Fruit fly (Drosophila melanogaster): ENCODE measurements around the gene CG44001.

Gene CG44001

DNA sequence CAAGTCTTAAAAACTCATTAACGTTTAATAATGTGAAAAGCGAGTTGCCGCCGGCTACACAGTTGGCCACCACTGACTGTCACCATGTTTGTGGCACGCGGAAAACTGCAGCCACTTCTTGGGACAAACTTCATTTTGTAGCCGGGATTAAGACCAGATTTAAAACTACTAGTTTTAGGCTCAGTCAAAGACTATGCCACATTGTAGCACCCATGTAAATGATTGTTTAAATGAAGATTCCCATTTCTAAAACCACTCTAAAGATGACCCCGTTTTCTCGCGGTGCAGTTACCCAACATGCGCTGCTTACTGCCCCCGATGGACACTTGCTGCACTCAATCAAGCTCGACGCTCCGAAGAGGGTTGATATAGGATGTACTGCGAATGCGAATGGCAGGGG is 47.3 kb downstream of the CG44001 start (continued):
- TF ChIP-seq net (GFP tag; optimal IDR thresholded peaks at IDR 0.05) (peak; percentile 26), CG32006 (GFP tag; optimal IDR thresholded peaks at IDR 0.05) (peak; percentile 77), CG10669 (GFP tag; optimal IDR thresholded peaks at IDR 0.05) (peak; percentile 40), CG8319 (GFP tag; optimal IDR thresholded peaks at IDR 0.05) (no peak), CG15336 (GFP tag; IDR thresholded peaks at IDR 0.05) (peak; percentile 64), Sox14 (GFP tag; optimal IDR thresholded peaks at IDR 0.05) (peak; percentile 17), eg (GFP tag; IDR thresholded peaks at IDR 0.05) (peak; percentile 70; the same call in 2 of the 3 replicates), CG6163 (GFP tag; IDR thresholded peaks at IDR 0.05) (0 out of 3 replicates have a peak, but pooled peaks have one; percentile 32), CG31627 (GFP tag; optimal IDR thresholded peaks at IDR 0.05) (no peak), CG8632 (GFP tag; optimal IDR thresholded peaks at IDR 0.05) (peak; percentile 35), fkh (GFP tag; optimal IDR thresholded peaks at IDR 0.05) (no peak), CG9139 (GFP tag; optimal IDR thresholded peaks at IDR 0.05) (no peak), CG34406 (GFP tag; optimal IDR thresholded peaks at IDR 0.05) (no peak), salr (GFP tag; optimal IDR thresholded peaks at IDR 0.05) (peak in 1 of 2 experiments; percentile 46), lz (GFP tag; optimal IDR thresholded peaks at IDR 0.05) (peak; percentile 2), Lpt (GFP tag; optimal IDR thresholded peaks at IDR 0.05) (no peak), CG3032 (tag; optimal IDR thresholded peaks at IDR 0.05) (peak; percentile 41), ss (GFP tag; optimal IDR thresholded peaks at IDR 0.05) (no peak), CG8119 (GFP tag; IDR thresholded peaks at IDR 0.05) (peak; percentile 65), cyc (GFP tag; optimal IDR thresholded peaks at IDR 0.05) (no peak), CG6276 (GFP tag; optimal IDR thresholded peaks at IDR 0.05) (peak; percentile 24), achi (GFP tag; optimal IDR thresholded peaks at IDR 0.05) (peak; percentile 43), CG16779 (tag; optimal IDR thresholded peaks at IDR 0.05) (peak; percentile 18), CG6808 (GFP tag; optimal IDR thresholded peaks at IDR 0.05) (no peak), Eip75B (GFP tag; optimal IDR thresholded peaks at IDR 0.05) (peak; percentile 27), CG4318 (GFP tag; optimal IDR thresholded peaks at IDR 0.05) (no peak), CG11902 (GFP tag; optimal IDR thresholded peaks at IDR 0.05) (no peak), topi (GFP tag; optimal IDR thresholded peaks at IDR 0.05) (peak; percentile 12), Ets96B (tag; optimal IDR thresholded peaks at IDR 0.05) (no peak), Eip78C (GFP tag) (peak; percentile 72), CG7368 (GFP tag; optimal IDR thresholded peaks at IDR 0.05) (no peak), dsx (GFP tag; optimal IDR thresholded peaks at IDR 0.05; ENCODE audit: poor library complexity, severe bottlenecking) (no peak), CG10631 (GFP tag; optimal IDR thresholded peaks at IDR 0.05) (peak; percentile 39), esn (GFP tag; optimal IDR thresholded peaks at IDR 0.05) (peak; percentile 21), Sox15 (GFP tag; optimal IDR thresholded peaks at IDR 0.05) (no peak), fd85E (GFP tag; optimal IDR thresholded peaks at IDR 0.05) (no peak)

DNA sequence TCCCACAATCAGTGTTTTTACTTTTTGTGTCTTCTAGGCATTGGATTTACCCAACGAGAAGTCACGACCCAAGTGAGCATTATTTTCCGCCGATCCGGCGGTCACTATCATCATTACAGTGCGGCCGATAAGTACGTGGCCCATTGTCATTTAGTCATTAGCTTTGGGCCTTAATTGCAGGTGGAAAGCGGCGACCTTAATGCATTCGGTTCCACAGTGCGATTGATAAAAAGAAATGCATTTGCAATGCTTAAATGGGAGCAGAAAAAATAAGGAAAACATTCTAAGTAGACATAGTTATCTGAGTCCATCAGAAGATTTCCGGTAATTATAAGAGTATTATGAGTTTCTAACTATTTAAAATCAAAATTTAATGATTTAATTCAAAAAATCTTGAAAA is 49.1 kb downstream of the CG44001 start:
- TF ChIP-seq CG8119 (GFP tag; IDR thresholded peaks at IDR 0.05): no peak
- TF ChIP-seq dsx (GFP tag; optimal IDR thresholded peaks at IDR 0.05; ENCODE audit: poor library complexity, severe bottlenecking): no peak
- TF ChIP-seq CG6854 (GFP tag; optimal IDR thresholded peaks at IDR 0.05): no peak
- peak; percentile 39 for TF ChIP-seq Met (GFP tag; optimal IDR thresholded peaks at IDR 0.05)
- peak; percentile 29 for TF ChIP-seq CG6808 (GFP tag; optimal IDR thresholded peaks at IDR 0.05)
- TF ChIP-seq CG11294 (GFP tag; IDR thresholded peaks at IDR 0.05): no peak
- TF ChIP-seq topi (GFP tag; optimal IDR thresholded peaks at IDR 0.05): no peak
- TF ChIP-seq CG10669 (GFP tag; optimal IDR thresholded peaks at IDR 0.05): peak; percentile 30
- TF ChIP-seq CG3032 (tag; optimal IDR thresholded peaks at IDR 0.05): peak; percentile 3
- TF ChIP-seq acj6 (GFP tag; optimal IDR thresholded peaks at IDR 0.05): peak; percentile 8
- TF ChIP-seq CG7368 (GFP tag; optimal IDR thresholded peaks at IDR 0.05): no peak
- TF ChIP-seq vri (GFP tag; optimal IDR thresholded peaks at IDR 0.05): no peak
- no peak for TF ChIP-seq dac (GFP tag; optimal IDR thresholded peaks at IDR 0.05)
- no peak for TF ChIP-seq cyc (GFP tag; optimal IDR thresholded peaks at IDR 0.05)
- no peak for TF ChIP-seq CG6276 (GFP tag; optimal IDR thresholded peaks at IDR 0.05)
- no peak for TF ChIP-seq CG6792 (GFP tag; optimal IDR thresholded peaks at IDR 0.05)
- TF ChIP-seq CG31627 (GFP tag; optimal IDR thresholded peaks at IDR 0.05): peak; percentile 26
- TF ChIP-seq Gug (GFP tag; IDR thresholded peaks at IDR 0.05): no peak
- TF ChIP-seq Eip78C (GFP tag): peak; percentile 68
- no peak for TF ChIP-seq net (GFP tag; optimal IDR thresholded peaks at IDR 0.05)
- TF ChIP-seq Ets96B (tag; optimal IDR thresholded peaks at IDR 0.05): peak; percentile 12
- no peak for TF ChIP-seq CG8319 (GFP tag; optimal IDR thresholded peaks at IDR 0.05)
- TF ChIP-seq fd59A (GFP tag; optimal IDR thresholded peaks at IDR 0.05): peak; percentile 14
- no peak for TF ChIP-seq Eip93F (GFP tag; optimal IDR thresholded peaks at IDR 0.05)
- no peak for TF ChIP-seq ss (GFP tag; optimal IDR thresholded peaks at IDR 0.05)
- TF ChIP-seq Hr39 (GFP tag; optimal IDR thresholded peaks at IDR 0.05): peak; percentile 39
- peak; percentile 20 for TF ChIP-seq Hr4 (GFP tag; optimal IDR thresholded peaks at IDR 0.05)
- TF ChIP-seq CG3919 (GFP tag; optimal IDR thresholded peaks at IDR 0.05): no peak
- no peak for TF ChIP-seq CG8632 (GFP tag; optimal IDR thresholded peaks at IDR 0.05)
- TF ChIP-seq Sox14 (GFP tag; optimal IDR thresholded peaks at IDR 0.05): peak; percentile 20
- TF ChIP-seq CG4318 (GFP tag; optimal IDR thresholded peaks at IDR 0.05): no peak
- no peak for TF ChIP-seq fd85E (GFP tag; optimal IDR thresholded peaks at IDR 0.05)

Data from whole organism, prepupa.